Fruit fly (Drosophila melanogaster) whole organism, adult: Measurements from ENCODE around the gene Edem1.
A peak's percentile ranks its signal among the peaks of the same experiment; 100 is the strongest.

ENCODE experiments used
- CG11617 ChIP-seq: fragments of 200-800 bp; sonication (Bioruptor generic); optimal IDR thresholded peaks from 2 replicates; lab custom pipeline; 2017; ENCODE audit warnings: mild to moderate bottlenecking, missing biosample characterization, missing genetic modification reagents, missing genetic modification characterization
- CG1620 ChIP-seq: fragments of 200-800 bp; sonication (Bioruptor generic); optimal IDR thresholded peaks from 2 replicates; lab custom pipeline; 2016; ENCODE audit warnings: missing biosample characterization, missing genetic modification characterization
- CG7045 ChIP-seq: fragments of 200-800 bp; sonication (Bioruptor generic); optimal IDR thresholded peaks from 2 replicates; lab custom pipeline; 2017; ENCODE audit warnings: missing biosample characterization, mild to moderate bottlenecking, missing genetic modification characterization
- Crg-1 ChIP-seq: fragments of 200-800 bp; sonication (Bioruptor generic); optimal IDR thresholded peaks from 2 replicates; lab custom pipeline; 2016; ENCODE audit warnings: missing biosample characterization, missing genetic modification characterization
- kay ChIP-seq: fragments of 200-800 bp; sonication (Bioruptor generic); peaks from one replicate; lab custom pipeline; 2016; ENCODE audit warnings: missing biosample characterization, missing genetic modification characterization, borderline replicate concordance
- toe ChIP-seq: fragments of 200-800 bp; sonication (Bioruptor generic); optimal IDR thresholded peaks from 2 replicates; lab custom pipeline; 2016; ENCODE audit warnings: missing biosample characterization, missing genetic modification characterization

dm6 chrX:1952898-1953297, 44.3 kb upstream of the Edem1 start:
- peak; percentile 83 for TF ChIP-seq CG1620
- no peak for TF ChIP-seq kay (GFP tag; lab: Kevin White, UChicago)
- no peak for TF ChIP-seq CG7045 (GFP tag; lab: Kevin White, UChicago)
- no peak for TF ChIP-seq toe (GFP tag; lab: Kevin White, UChicago)
- no peak for TF ChIP-seq CG11617 (GFP tag; lab: Kevin White, UChicago)
- peak; percentile 10 for TF ChIP-seq Crg-1 (GFP tag; lab: Kevin White, UChicago)
